Fruit fly (Drosophila melanogaster): ENCODE data around the gene CG4686.

CG4686 gene

DNA sequence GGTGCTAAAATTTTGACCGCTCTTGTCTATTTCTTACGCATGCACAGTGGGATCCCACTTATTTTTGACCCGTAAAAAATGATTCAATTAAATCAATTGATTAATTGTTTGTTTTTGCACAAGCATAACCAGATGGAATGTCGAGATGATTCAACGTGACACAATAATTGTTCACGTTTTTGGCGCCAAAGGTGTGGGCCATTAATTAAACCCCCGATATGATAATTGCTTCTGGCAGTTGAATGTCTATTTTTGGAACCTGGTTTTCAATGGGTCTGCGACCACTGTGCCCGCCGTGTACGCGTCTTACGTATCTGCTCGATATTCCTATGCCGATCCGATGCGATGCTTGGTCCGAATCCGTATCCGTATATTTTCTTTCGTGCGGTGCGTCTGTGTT, 27.8 kb downstream of the CG4686 start (continued):
- TF ChIP-seq CG8944 (GFP tag; optimal IDR thresholded peaks at IDR 0.05): peak; percentile 57
- no peak for TF ChIP-seq chinmo (GFP tag; IDR thresholded peaks at IDR 0.05; ENCODE audit: partially characterized antibody)
- peak; percentile 82 for TF ChIP-seq CG11456 (GFP tag; IDR thresholded peaks at IDR 0.05)
- peak; percentile 71; the same call in 2 of the 3 replicates for TF ChIP-seq so (GFP tag; IDR thresholded peaks at IDR 0.05)
- peak; percentile 65 for TF ChIP-seq CG11247 (GFP tag; IDR thresholded peaks at IDR 0.05)
- TF ChIP-seq CG6854 (GFP tag; optimal IDR thresholded peaks at IDR 0.05): peak; percentile 44
- no peak for TF ChIP-seq hth (optimal IDR thresholded peaks at IDR 0.05)
- peak; percentile 68 for TF ChIP-seq Drgx (GFP tag; IDR thresholded peaks at IDR 0.05)
- no peak for TF ChIP-seq cas (GFP tag; IDR thresholded peaks at IDR 0.05)
- peak; percentile 32 for TF ChIP-seq gcm2 (GFP tag; optimal IDR thresholded peaks at IDR 0.05)
- TF ChIP-seq danr (GFP tag; IDR thresholded peaks at IDR 0.05): no peak
- peak; percentile 32 for TF ChIP-seq CG12942 (GFP tag; optimal IDR thresholded peaks at IDR 0.05)
- no peak for TF ChIP-seq sna (GFP tag; IDR thresholded peaks at IDR 0.05; ENCODE audit: partially characterized antibody)
- TF ChIP-seq MTF-1 (GFP tag; optimal IDR thresholded peaks at IDR 0.05; ENCODE audit: borderline replicate concordance): peak; percentile 51
- no peak for TF ChIP-seq CG42726 (GFP tag; IDR thresholded peaks at IDR 0.05; ENCODE audit: partially characterized antibody)
- TF ChIP-seq gce (GFP tag; IDR thresholded peaks at IDR 0.05): peak; percentile 69; the same call in 2 of the 3 replicates
- TF ChIP-seq CG15011 (GFP tag; optimal IDR thresholded peaks at IDR 0.05): peak; percentile 43
- peak; percentile 71 for TF ChIP-seq PHDP (tag; optimal IDR thresholded peaks at IDR 0.05)
- peak; percentile 37 for TF ChIP-seq CG31365 (tag; optimal IDR thresholded peaks at IDR 0.05)
- no peak for TF ChIP-seq lbe (GFP tag; optimal IDR thresholded peaks at IDR 0.05)
- TF ChIP-seq CG1832 (GFP tag; optimal IDR thresholded peaks at IDR 0.05): no peak
- TF ChIP-seq CG14050 (GFP tag; IDR thresholded peaks at IDR 0.05): peak; percentile 38; the same call in 1 of the 3 replicates
- TF ChIP-seq Gug (GFP tag; IDR thresholded peaks at IDR 0.05): peak; percentile 73; the same call in 3 of the 4 replicates
- peak; percentile 63 for TF ChIP-seq ttk (GFP tag; IDR thresholded peaks at IDR 0.05)
- TF ChIP-seq CG4328 (GFP tag; optimal IDR thresholded peaks at IDR 0.05): peak; percentile 65
- no peak for TF ChIP-seq CG4617 (GFP tag; optimal IDR thresholded peaks at IDR 0.05; ENCODE audit: borderline replicate concordance)
- peak; percentile 72 for TF ChIP-seq CG9817 (tag; optimal IDR thresholded peaks at IDR 0.05)
- no peak; the same call in 1 of the 2 replicates for TF ChIP-seq gsb (GFP tag; IDR thresholded peaks at IDR 0.05)
- no peak for TF ChIP-seq hb (GFP tag; IDR thresholded peaks at IDR 0.05; ENCODE audit: partially characterized antibody)
- TF ChIP-seq CG14441 (GFP tag; IDR thresholded peaks at IDR 0.05): peak; percentile 87
- peak; percentile 57 for TF ChIP-seq her (GFP tag; optimal IDR thresholded peaks at IDR 0.05)
- peak; percentile 53 for TF ChIP-seq CG6254 (GFP tag; optimal IDR thresholded peaks at IDR 0.05)
- peak; percentile 82 for TF ChIP-seq unpg (GFP tag; optimal IDR thresholded peaks at IDR 0.05)
- peak; percentile 64 for TF ChIP-seq CG4404 (GFP tag; IDR thresholded peaks at IDR 0.05)
- TF ChIP-seq CG34422 (GFP tag; IDR thresholded peaks at IDR 0.05): peak; percentile 83
- TF ChIP-seq Dip3 (GFP tag; optimal IDR thresholded peaks at IDR 0.05): peak; percentile 67
- TF ChIP-seq CG33213 (GFP tag; optimal IDR thresholded peaks at IDR 0.05): peak; percentile 58
- TF ChIP-seq schlank (tag; optimal IDR thresholded peaks at IDR 0.05): peak; percentile 27
- TF ChIP-seq Spps (tag; optimal IDR thresholded peaks at IDR 0.05): peak; percentile 51
- peak; percentile 48 for TF ChIP-seq gsb-n (tag; optimal IDR thresholded peaks at IDR 0.05)
- TF ChIP-seq trh (GFP tag; optimal IDR thresholded peaks at IDR 0.05): peak; percentile 16
- peak; percentile 60 for TF ChIP-seq BtbVII (GFP tag; optimal IDR thresholded peaks at IDR 0.05)
- TF ChIP-seq CG16779 (GFP tag; IDR thresholded peaks at IDR 0.05): no peak
- no peak for TF ChIP-seq Blimp-1 (GFP tag; optimal IDR thresholded peaks at IDR 0.05)
- TF ChIP-seq CG10366 (GFP tag; IDR thresholded peaks at IDR 0.05): peak; percentile 53
- peak; percentile 89 for TF ChIP-seq CG1603 (tag; optimal IDR thresholded peaks at IDR 0.05)
- TF ChIP-seq CG6813 (GFP tag; optimal IDR thresholded peaks at IDR 0.05): peak; percentile 68
- TF ChIP-seq psq (GFP tag; optimal IDR thresholded peaks at IDR 0.05): no peak
- TF ChIP-seq dimm (GFP tag; IDR thresholded peaks at IDR 0.05): peak; percentile 49; the same call in 1 of the 2 replicates
- peak; percentile 70 for TF ChIP-seq lab (GFP tag; optimal IDR thresholded peaks at IDR 0.05)
- TF ChIP-seq fru (optimal IDR thresholded peaks at IDR 0.05): no peak

All from whole organism, embryonic.